Fruit fly (Drosophila melanogaster) whole organism, prepupa: Measurements from ENCODE around the gene pHCl-1.

Experiments used
- Ets96B ChIP-seq: fragments of 200-800 bp; optimal IDR thresholded peaks from 2 replicates; lab custom pipeline; 2019; ENCODE audit warnings: missing biosample characterization, mild to moderate bottlenecking, missing genetic modification characterization, moderate library complexity
- Hr39 ChIP-seq: fragments of 200-800 bp; sonication (Bioruptor generic); optimal IDR thresholded peaks from 2 replicates; lab custom pipeline; 2016; ENCODE audit warnings: missing biosample characterization, missing genetic modification characterization
- Hr4 ChIP-seq: fragments of 200-800 bp; sonication (Bioruptor generic); optimal IDR thresholded peaks from 3 replicates; lab custom pipeline; 2016; ENCODE audit warnings: missing biosample characterization, missing genetic modification characterization
- Lpt ChIP-seq: fragments of 200-800 bp; sonication (Bioruptor generic); optimal IDR thresholded peaks from 3 replicates; lab custom pipeline; 2016; ENCODE audit warnings: missing biosample characterization, missing genetic modification characterization
- Sox102F ChIP-seq: fragments of 200-800 bp; sonication (Bioruptor generic); optimal IDR thresholded peaks from 2 replicates; lab custom pipeline; 2016; ENCODE audit warnings: missing biosample characterization, mild to moderate bottlenecking, missing genetic modification characterization
- Sox14 ChIP-seq: fragments of 200-800 bp; sonication (Bioruptor generic); optimal IDR thresholded peaks from 3 replicates; lab custom pipeline; 2016; ENCODE audit warnings: missing biosample characterization, missing genetic modification characterization
- cyc ChIP-seq: fragments of 200-800 bp; sonication (Bioruptor generic); optimal IDR thresholded peaks from 3 replicates; lab custom pipeline; 2016; ENCODE audit warnings: missing biosample characterization, missing genetic modification characterization
- fkh ChIP-seq: fragments of 200-800 bp; sonication (Bioruptor generic); optimal IDR thresholded peaks from 3 replicates; lab custom pipeline; 2017; ENCODE audit warnings: missing biosample characterization, mild to moderate bottlenecking, missing genetic modification characterization, moderate library complexity
- topi ChIP-seq: fragments of 200-800 bp; sonication (Bioruptor generic); optimal IDR thresholded peaks from 3 replicates; lab custom pipeline; 2016; ENCODE audit warnings: missing biosample characterization, missing genetic modification characterization

- no peak for TF ChIP-seq topi (GFP tag; lab: Kevin White, UChicago)
- no peak for TF ChIP-seq Ets96B (tag; lab: Kevin White, UChicago)
- TF ChIP-seq cyc (GFP tag; lab: Kevin White, UChicago): no peak
- no peak for TF ChIP-seq Sox14 (GFP tag; lab: Kevin White, UChicago)
- no peak for TF ChIP-seq fkh (GFP tag; lab: Kevin White, UChicago)
- no peak for TF ChIP-seq Hr4 (GFP tag; lab: Kevin White, UChicago)
- no peak for TF ChIP-seq Sox102F (GFP tag; lab: Kevin White, UChicago)
- no peak for TF ChIP-seq Lpt (GFP tag; lab: Kevin White, UChicago)
- TF ChIP-seq Hr39: no peak
Measured at dm6 chr3L:15802655-15803054, 96.2 kb downstream of the pHCl-1 start.
